Worm (Caenorhabditis elegans): Measurements from ENCODE around the gene ell-1.

Gene ell-1

DNA sequence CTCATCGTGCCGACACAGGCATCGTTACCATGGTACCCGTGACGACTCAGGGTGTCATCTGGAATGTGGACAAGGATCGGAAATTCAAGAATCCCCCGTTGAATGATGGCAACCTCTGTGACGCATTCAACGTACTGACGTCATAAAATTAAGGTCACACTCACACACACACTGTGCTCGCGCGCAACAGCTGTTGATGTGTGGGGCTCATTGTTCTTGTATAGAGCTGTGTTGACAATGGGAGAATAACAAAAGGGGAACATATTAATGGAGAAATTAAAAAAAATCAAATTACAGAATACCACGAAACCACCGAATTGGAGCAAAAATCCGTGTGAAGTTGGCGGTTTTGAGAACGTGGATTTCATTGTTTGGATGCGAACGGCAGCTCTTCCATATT lies 54.1 kb downstream of the ell-1 start:
- no peak for TF ChIP-seq Y53G8AR.9 (GFP tag; conservative IDR thresholded peaks at IDR 0.05)
- TF ChIP-seq tbp1 (GFP tag; optimal IDR thresholded peaks at IDR 0.05) = no peak
- TF ChIP-seq sptf-2 (GFP tag; optimal IDR thresholded peaks at IDR 0.05) = no peak
- TF ChIP-seq attf-6 (GFP tag; IDR thresholded peaks at IDR 0.05) = no peak
- TF ChIP-seq zfh-2 (GFP tag; conservative IDR thresholded peaks at IDR 0.05) = no peak
- TF ChIP-seq ceh-91 (GFP tag; IDR thresholded peaks at IDR 0.05) = no peak
- TF ChIP-seq ztf-18 (tag; optimal IDR thresholded peaks at IDR 0.05) = no peak
- no peak for TF ChIP-seq B0261.1 (tag; optimal IDR thresholded peaks at IDR 0.05)

DNA sequence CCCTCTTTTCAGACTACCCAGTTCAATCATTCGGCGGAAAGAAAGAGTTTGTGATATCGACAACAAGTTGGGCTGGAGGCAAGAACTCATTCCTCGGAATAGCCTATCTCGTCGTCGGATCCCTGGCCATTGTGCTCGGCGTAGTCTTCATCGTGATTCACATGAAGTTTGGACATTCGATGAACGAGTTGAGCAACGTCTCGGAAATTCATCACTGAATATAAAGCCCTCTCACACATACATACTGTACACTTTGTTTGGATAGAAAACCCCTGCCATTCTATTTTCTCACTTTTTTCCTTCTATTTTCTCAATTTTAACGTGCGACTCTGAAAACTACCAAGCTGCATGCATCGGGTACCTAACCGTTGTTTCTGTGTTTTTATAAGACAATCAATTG lies 55.2 kb downstream of the ell-1 start, which contains the start of gene R08C7.12:
Gene R08C7.12, plus strand, starts transcription at position 301 of the 400 bp plus-strand sequence.
- TF ChIP-seq egl-44 (GFP tag; IDR thresholded peaks at IDR 0.05) (no peak), madf-6 (GFP tag; IDR thresholded peaks at IDR 0.05) (peak; percentile 23; the same call in 1 of the 2 replicates)

DNA sequence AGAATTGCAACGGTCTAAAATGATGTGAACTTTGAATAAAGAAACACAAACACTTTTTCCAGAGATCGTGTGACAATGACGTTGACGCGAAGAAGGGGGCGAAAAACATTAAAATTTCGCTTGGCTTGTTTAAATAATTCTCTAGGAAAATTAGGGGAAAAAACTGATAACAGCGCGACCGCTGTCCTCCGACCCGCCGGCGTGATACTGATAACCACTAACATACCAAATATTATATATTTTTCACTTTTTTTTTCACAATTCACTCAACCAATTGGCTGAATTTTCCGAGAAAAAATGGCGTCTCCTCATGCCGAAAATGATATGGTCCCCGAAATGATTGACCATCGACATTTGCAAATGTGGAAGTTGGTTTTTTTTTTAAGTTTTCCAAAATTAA lies 55.6 kb downstream of the ell-1 start:
- TF ChIP-seq tlf-1 (GFP tag; optimal IDR thresholded peaks at IDR 0.05) (no peak), lag-1 (GFP tag; IDR thresholded peaks at IDR 0.05) (no peak), die-1 (tag; optimal IDR thresholded peaks at IDR 0.05) (peak; percentile 18), snpc-1.1 (tag; optimal IDR thresholded peaks at IDR 0.05; ENCODE audit: insufficient read depth) (no peak), bed-1 (GFP tag; IDR thresholded peaks at IDR 0.05) (no peak), cebp-1 (GFP tag; IDR thresholded peaks at IDR 0.05) (no peak), cebp-1 (tag; optimal IDR thresholded peaks at IDR 0.05) (peak; percentile 56), attf-5 (GFP tag; optimal IDR thresholded peaks at IDR 0.05) (peak; percentile 42), rec-8 (tag; optimal IDR thresholded peaks at IDR 0.05) (peak; percentile 19 to 23), dox-1 (GFP tag; IDR thresholded peaks at IDR 0.05) (no peak; the same call in 1 of the 2 replicates), D2030.7 (GFP tag; IDR thresholded peaks at IDR 0.05) (peak; percentile 35; the same call in 1 of the 2 replicates), akir-1 (GFP tag; optimal IDR thresholded peaks at IDR 0.05) (no peak), rpc-1 (optimal IDR thresholded peaks at IDR 0.05) (no peak), rpc-1 (tag; optimal IDR thresholded peaks at IDR 0.05) (no peak), cebp-2 (GFP tag; IDR thresholded peaks at IDR 0.05) (no peak), unc-62 (GFP tag; optimal IDR thresholded peaks at IDR 0.05) (no peak), atf-7 (tag; optimal IDR thresholded peaks at IDR 0.05) (peak; percentile 49), gei-17 (GFP tag; optimal IDR thresholded peaks at IDR 0.05) (no peak), ztf-18 (tag; optimal IDR thresholded peaks at IDR 0.05) (peak; percentile 40), madf-3 (GFP tag; IDR thresholded peaks at IDR 0.05) (no peak), madf-8 (GFP tag; conservative IDR thresholded peaks at IDR 0.05) (no peak), dpl-1 (GFP tag; optimal IDR thresholded peaks at IDR 0.05) (no peak), ztf-6 (GFP tag; IDR thresholded peaks at IDR 0.05) (no peak), madf-6 (GFP tag; IDR thresholded peaks at IDR 0.05) (peak; percentile 46; the same call in 1 of the 2 replicates), C17E4.6 (GFP tag; IDR thresholded peaks at IDR 0.05) (0 out of 2 replicates have a peak, but pooled peaks have one; percentile 16), F49E8.2 (tag; optimal IDR thresholded peaks at IDR 0.05; ENCODE audit: insufficient read depth) (peak; percentile 41), him-1 (tag; optimal IDR thresholded peaks at IDR 0.05) (no peak), B0035.1 (tag; optimal IDR thresholded peaks at IDR 0.05) (peak; percentile 30), nhr-27 (tag; optimal IDR thresholded peaks at IDR 0.05) (no peak), ztf-28 (GFP tag; IDR thresholded peaks at IDR 0.05) (no peak), nfyb-1 (GFP tag; IDR thresholded peaks at IDR 0.05) (peak; percentile 82), hsf-1 (GFP tag; IDR thresholded peaks at IDR 0.05) (no peak; the same call in 1 of the 2 replicates), nfya-2 (GFP tag; IDR thresholded peaks at IDR 0.05) (no peak), Y53G8AR.9 (GFP tag; conservative IDR thresholded peaks at IDR 0.05) (no peak), athp-1 (tag; optimal IDR thresholded peaks at IDR 0.05) (no peak), Y79H2A.3 (GFP tag; conservative IDR thresholded peaks at IDR 0.05) (peak; percentile 40; the same call in 1 of the 2 replicates), sptf-2 (GFP tag; optimal IDR thresholded peaks at IDR 0.05) (no peak), nhr-90 (tag; optimal IDR thresholded peaks at IDR 0.05) (peak; percentile 47), somi-1 (GFP tag; optimal IDR thresholded peaks at IDR 0.05) (no peak)
